Worm (Caenorhabditis elegans): ENCODE measurements around the gene H37A05.4.

The H37A05.4 gene

DNA sequence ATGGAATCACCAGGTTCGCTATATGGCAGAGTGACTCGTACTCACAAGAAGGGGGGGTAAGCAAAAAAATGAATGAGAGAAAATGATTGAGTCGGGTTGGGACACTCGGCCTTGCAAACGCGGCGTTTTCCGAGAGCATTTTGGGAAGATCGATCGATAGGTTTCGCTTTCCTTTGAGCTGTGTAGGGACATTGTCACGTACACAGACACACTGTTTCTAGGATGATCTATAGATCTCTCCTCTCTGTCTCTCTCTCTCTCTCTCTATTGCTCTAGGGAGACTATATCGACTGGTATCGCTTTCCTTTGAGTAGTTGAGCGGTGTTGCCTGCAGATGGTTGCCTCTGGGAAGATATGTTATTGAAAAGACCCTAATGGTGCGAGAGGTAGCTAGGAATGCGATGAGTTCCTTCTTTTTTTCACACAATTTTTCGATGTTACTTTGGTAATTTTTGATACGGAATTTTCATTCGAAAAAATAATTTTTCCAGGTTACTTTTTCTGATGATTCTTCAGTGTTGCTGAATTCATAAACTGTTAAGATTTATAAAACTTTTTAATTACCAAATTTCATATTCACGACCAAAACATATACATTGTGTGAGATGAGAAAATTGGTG lies at the start of gene H37A05.4 (continued):
- no peak for TF ChIP-seq F37B4.10 (GFP tag; IDR thresholded peaks at IDR 0.05)
- TF ChIP-seq F52B5.7 (tag; optimal IDR thresholded peaks at IDR 0.05), result peak; percentile 86
- TF ChIP-seq unc-130 (GFP tag; optimal IDR thresholded peaks at IDR 0.05), result no peak
- peak; percentile 62 for TF ChIP-seq Y95B8A.8 (GFP tag; IDR thresholded peaks at IDR 0.05)
- no peak for TF ChIP-seq gei-17 (GFP tag; optimal IDR thresholded peaks at IDR 0.05)
- TF ChIP-seq nfya-2 (GFP tag; IDR thresholded peaks at IDR 0.05), result no peak
- TF ChIP-seq sea-2 (GFP tag; IDR thresholded peaks at IDR 0.05), result peak; percentile 15; the same call in 1 of the 2 replicates
- no peak for TF ChIP-seq xnd-1 (tag; optimal IDR thresholded peaks at IDR 0.05)
- no peak for TF ChIP-seq hlh-26 (GFP tag; conservative IDR thresholded peaks at IDR 0.05)
- no peak for TF ChIP-seq ztf-3 (GFP tag; optimal IDR thresholded peaks at IDR 0.05)
- TF ChIP-seq ekl-4 (GFP tag; IDR thresholded peaks at IDR 0.05), result peak; percentile 76
- TF ChIP-seq let-526 (GFP tag; IDR thresholded peaks at IDR 0.05), result 0 out of 2 replicates have a peak, but pooled peaks have one; percentile 13
- TF ChIP-seq K12H6.12 (tag; optimal IDR thresholded peaks at IDR 0.05), result peak; percentile 41
- TF ChIP-seq akir-1 (GFP tag; optimal IDR thresholded peaks at IDR 0.05), result no peak
- no peak for TF ChIP-seq rpc-1 (optimal IDR thresholded peaks at IDR 0.05)
- no peak for TF ChIP-seq rpc-1 (tag; optimal IDR thresholded peaks at IDR 0.05)
- no peak for TF ChIP-seq F55B11.4 (tag; optimal IDR thresholded peaks at IDR 0.05; ENCODE audit: borderline replicate concordance, insufficient read depth)
- TF ChIP-seq mes-4 (tag; optimal IDR thresholded peaks at IDR 0.05), result no peak
- TF ChIP-seq tlf-1 (GFP tag; optimal IDR thresholded peaks at IDR 0.05), result peak; percentile 74
- TF ChIP-seq snpc-4 (GFP tag; optimal IDR thresholded peaks at IDR 0.05), result no peak
- TF ChIP-seq snpc-4 (tag; optimal IDR thresholded peaks at IDR 0.05), result peak in 2 of 4 experiments; percentile 38 to 44
- TF ChIP-seq F23B12.7 (tag; optimal IDR thresholded peaks at IDR 0.05; ENCODE audit: insufficient read depth), result no peak
- peak; percentile 5 for TF ChIP-seq hrde-1 (tag; optimal IDR thresholded peaks at IDR 0.05; ENCODE audit: borderline replicate concordance)
- no peak for TF ChIP-seq B0019.2 (GFP tag; conservative IDR thresholded peaks at IDR 0.05)
- 0 out of 2 replicates have a peak, but pooled peaks have one; percentile 43 for TF ChIP-seq attf-6 (GFP tag; IDR thresholded peaks at IDR 0.05)
- TF ChIP-seq hmg-20 (GFP tag; IDR thresholded peaks at IDR 0.05), result peak; percentile 25
- peak; percentile 57 for TF ChIP-seq F10E7.11 (tag; optimal IDR thresholded peaks at IDR 0.05)
- peak; percentile 26; the same call in 1 of the 2 replicates for TF ChIP-seq Y67H2A.10 (GFP tag; conservative IDR thresholded peaks at IDR 0.05)
- TF ChIP-seq tbx-9 (tag; optimal IDR thresholded peaks at IDR 0.05; ENCODE audit: borderline replicate concordance), result no peak
- TF ChIP-seq chd-7 (tag; optimal IDR thresholded peaks at IDR 0.05), result peak; percentile 55
- peak; percentile 30 for TF ChIP-seq die-1 (tag; optimal IDR thresholded peaks at IDR 0.05)
- TF ChIP-seq D2030.7 (GFP tag; IDR thresholded peaks at IDR 0.05), result peak; percentile 32; the same call in 1 of the 2 replicates
- no peak for TF ChIP-seq F57A8.1 (GFP tag; optimal IDR thresholded peaks at IDR 0.05)
- 0 out of 2 replicates have a peak, but pooled peaks have one; percentile 11 for TF ChIP-seq F33H1.4 (GFP tag; IDR thresholded peaks at IDR 0.05)
- TF ChIP-seq pha-4 (tag; optimal IDR thresholded peaks at IDR 0.05), result no peak
- no peak for TF ChIP-seq efl-1 (GFP tag; optimal IDR thresholded peaks at IDR 0.05)
- TF ChIP-seq lir-1 (GFP tag; conservative IDR thresholded peaks at IDR 0.05), result no peak
- TF ChIP-seq egl-18 (GFP tag; IDR thresholded peaks at IDR 0.05), result no peak
- peak; percentile 85 for TF ChIP-seq repo-1 (tag; optimal IDR thresholded peaks at IDR 0.05)
- no peak for TF ChIP-seq egrh-3 (GFP tag; IDR thresholded peaks at IDR 0.05)
- peak; percentile 65 for TF ChIP-seq lin-40 (tag; optimal IDR thresholded peaks at IDR 0.05)
- peak; percentile 50 for TF ChIP-seq nhr-27 (tag; optimal IDR thresholded peaks at IDR 0.05)
- TF ChIP-seq ama-1 (optimal IDR thresholded peaks at IDR 0.05), result peak; percentile 66
- peak; percentile 8 to 62 for TF ChIP-seq ama-1 (GFP tag; optimal IDR thresholded peaks at IDR 0.05)
- peak; percentile 14 for TF ChIP-seq lsl-1 (GFP tag; optimal IDR thresholded peaks at IDR 0.05)
- peak; percentile 90 for TF ChIP-seq dpff-1 (tag; optimal IDR thresholded peaks at IDR 0.05)
- TF ChIP-seq B0336.3 (GFP tag; IDR thresholded peaks at IDR 0.05), result peak; percentile 92
- TF ChIP-seq ZK185.1 (tag; optimal IDR thresholded peaks at IDR 0.05; ENCODE audit: poor library complexity, severe bottlenecking), result no peak
